Worm (Caenorhabditis elegans) whole organism, L2 larva: ENCODE results near the gene gfi-3.

ENCODE experiments used
- R02D3.7 ChIP-seq: fragments of 150-350 bp; optimal IDR thresholded peaks from 2 replicates; lab custom pipeline; 2014; ENCODE audit warnings: missing biosample characterization, missing genetic modification characterization
- mab-5 ChIP-seq: fragments of 150-350 bp; optimal IDR thresholded peaks from 2 replicates; lab custom pipeline; 2014; ENCODE audit warnings: missing biosample characterization, missing genetic modification characterization
- mdl-1 ChIP-seq, 2 experiments: fragments of 150-350 bp in 1 of 2; sonication (generic microtip) in 1 of 2; optimal IDR thresholded peaks; 2 replicates each; lab custom pipeline; 2017; ENCODE audit warnings: missing biosample characterization in 2 of 2, missing genetic modification characterization in 2 of 2
- nhr-6 ChIP-seq: fragments of 150-350 bp; optimal IDR thresholded peaks from 2 replicates; lab custom pipeline; 2014; ENCODE audit warnings: missing biosample characterization, missing genetic modification characterization
- snpc-4 ChIP-seq: fragments of 150-350 bp; optimal IDR thresholded peaks from 2 replicates; lab custom pipeline; 2014; ENCODE audit warnings: missing biosample characterization, missing genetic modification characterization
- zag-1 ChIP-seq: fragments of 150-350 bp; optimal IDR thresholded peaks from 2 replicates; lab custom pipeline; 2014; ENCODE audit warnings: missing biosample characterization, missing genetic modification characterization
- ztf-4 ChIP-seq: fragments of 150-350 bp; optimal IDR thresholded peaks from 2 replicates; lab custom pipeline; 2014; ENCODE audit warnings: missing biosample characterization, missing genetic modification characterization

DNA sequence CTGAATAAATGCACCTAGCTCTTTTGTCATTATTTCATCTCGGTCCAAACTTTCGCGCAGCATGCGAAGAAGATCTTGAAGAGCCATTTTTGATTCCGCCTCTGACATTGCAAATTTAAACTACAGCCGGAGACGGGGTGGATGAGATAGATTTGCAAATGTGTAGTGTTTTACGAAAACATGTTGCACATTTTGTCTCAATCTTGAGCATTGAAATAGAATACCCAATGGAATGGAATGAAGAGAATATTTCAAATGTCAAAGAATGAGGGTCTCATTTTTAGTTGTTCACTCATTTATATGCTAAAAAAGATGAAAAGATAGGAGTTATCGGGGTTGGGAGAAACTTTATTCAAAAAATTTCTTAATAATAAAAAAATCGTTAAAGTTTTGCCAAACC, 25.0 kb upstream of the gfi-3 start, which contains the start of gene Y66C5A.1:
- TF ChIP-seq snpc-4 (tag; lab: Kevin White, UChicago) (no peak), zag-1 (tag; lab: Kevin White, UChicago) (no peak), ztf-4 (tag; lab: Kevin White, UChicago) (no peak), R02D3.7 (no peak), nhr-6 (tag; lab: Kevin White, UChicago) (no peak), mdl-1 (tag; optimal IDR thresholded peaks at IDR 0.05; lab: Kevin White, UChicago) (no peak), mab-5 (tag; lab: Kevin White, UChicago) (no peak)
